Fruit fly (Drosophila melanogaster) whole organism, embryonic: Measurements from ENCODE around the gene CG5180.

Source experiments
- Awh ChIP-seq: fragments of 200-800 bp; sonication (Bioruptor generic); IDR thresholded peaks from 2 replicates; pipeline ENCODE4, ENCODE4 v1.3.6; 2022; ENCODE audit warnings: missing biosample characterization, missing genetic modification characterization
- B-H2 ChIP-seq: fragments of 200-800 bp; sonication (Bioruptor generic); optimal IDR thresholded peaks from 2 replicates; lab custom pipeline; 2018; ENCODE audit warnings: missing biosample characterization, mild to moderate bottlenecking, missing genetic modification characterization
- CG10543 ChIP-seq: fragments of 200-800 bp; sonication (Bioruptor generic); optimal IDR thresholded peaks from 3 replicates; lab custom pipeline; 2017; ENCODE audit warnings: missing biosample characterization, mild to moderate bottlenecking, missing genetic modification characterization, moderate library complexity
- CG11504 ChIP-seq: fragments of 200-800 bp; sonication (Bioruptor generic); optimal IDR thresholded peaks from 3 replicates; lab custom pipeline; 2019; ENCODE audit warnings: missing biosample characterization, mild to moderate bottlenecking, missing genetic modification characterization, moderate library complexity
- CG12769 ChIP-seq: fragments of 200-800 bp; sonication (Bioruptor generic); optimal IDR thresholded peaks from 2 replicates; lab custom pipeline; 2019; ENCODE audit warnings: missing biosample characterization, mild to moderate bottlenecking, missing genetic modification characterization, moderate library complexity
- CG15073 ChIP-seq: fragments of 200-800 bp; sonication (Bioruptor generic); optimal IDR thresholded peaks from 2 replicates; lab custom pipeline; 2016; ENCODE audit warnings: missing biosample characterization, missing genetic modification characterization
- CG15601 ChIP-seq: fragments of 200-800 bp; sonication (Bioruptor generic); optimal IDR thresholded peaks from 3 replicates; lab custom pipeline; 2019; ENCODE audit warnings: missing biosample characterization, mild to moderate bottlenecking, missing genetic modification characterization, moderate library complexity
- CG1603 ChIP-seq: fragments of 200-800 bp; sonication (Bioruptor generic); optimal IDR thresholded peaks from 2 replicates; lab custom pipeline; 2019; ENCODE audit warnings: missing biosample characterization, mild to moderate bottlenecking, missing genetic modification characterization, moderate library complexity
- CG17912 ChIP-seq: fragments of 200-800 bp; sonication (Bioruptor generic); optimal IDR thresholded peaks from 2 replicates; lab custom pipeline; 2018; ENCODE audit warnings: missing biosample characterization, mild to moderate bottlenecking, missing genetic modification characterization
- CG2199 ChIP-seq: fragments of 200-800 bp; sonication (Bioruptor generic); IDR thresholded peaks from 3 replicates; pipeline ENCODE4 v1.3.6; 2022; ENCODE audit warnings: missing biosample characterization, missing genetic modification characterization
- CG2678 ChIP-seq: fragments of 200-800 bp; sonication (Bioruptor generic); optimal IDR thresholded peaks from 3 replicates; lab custom pipeline; 2019; ENCODE audit warnings: missing biosample characterization, mild to moderate bottlenecking, missing genetic modification characterization, moderate library complexity
- CG2875 ChIP-seq: fragments of 200-800 bp; sonication (Bioruptor generic); optimal IDR thresholded peaks from 2 replicates; lab custom pipeline; 2017; ENCODE audit warnings: missing biosample characterization, mild to moderate bottlenecking, missing genetic modification characterization, missing genetic modification reagents
- CG30431 ChIP-seq: fragments of 200-800 bp; sonication (Bioruptor generic); optimal IDR thresholded peaks from 2 replicates; lab custom pipeline; 2017; ENCODE audit warnings: missing biosample characterization, missing genetic modification characterization
- CG31365 ChIP-seq: fragments of 200-800 bp; sonication (Bioruptor generic); optimal IDR thresholded peaks from 2 replicates; lab custom pipeline; 2018; ENCODE audit warnings: missing biosample characterization, mild to moderate bottlenecking, missing genetic modification characterization
- CG31388 ChIP-seq: fragments of 200-800 bp; sonication (Bioruptor generic); optimal IDR thresholded peaks from 2 replicates; lab custom pipeline; 2016; ENCODE audit warnings: missing biosample characterization, missing genetic modification characterization
- CG33557 ChIP-seq: fragments of 200-800 bp; sonication (Bioruptor generic); optimal IDR thresholded peaks from 2 replicates; lab custom pipeline; 2019; ENCODE audit warnings: missing biosample characterization, mild to moderate bottlenecking, missing genetic modification characterization, moderate library complexity
- CG3838 ChIP-seq: fragments of 200-800 bp; sonication (Bioruptor generic); optimal IDR thresholded peaks from 3 replicates; lab custom pipeline; 2016; ENCODE audit warnings: missing biosample characterization, missing genetic modification characterization
- CG4328 ChIP-seq: fragments of 200-800 bp; sonication (Bioruptor generic); optimal IDR thresholded peaks from 3 replicates; lab custom pipeline; 2017; ENCODE audit warnings: missing biosample characterization, missing genetic modification reagents, missing genetic modification characterization
- CG4360 ChIP-seq: fragments of 200-800 bp; sonication (Bioruptor generic); IDR thresholded peaks from 2 replicates; pipeline ENCODE4 v1.3.6; 2022; ENCODE audit warnings: missing biosample characterization, missing genetic modification characterization
- CG8290 ChIP-seq, 3 experiments: fragments of 200-800 bp; sonication (Bioruptor generic); optimal IDR thresholded peaks; 2 replicates each; lab custom pipeline; 2016 to 2019; ENCODE audit warnings: missing biosample characterization in 3 of 3, missing genetic modification characterization in 3 of 3, mild to moderate bottlenecking in 2 of 3, moderate library complexity in 1 of 3
- D19B ChIP-seq: fragments of 200-800 bp; sonication (Bioruptor generic); optimal IDR thresholded peaks from 2 replicates; lab custom pipeline; 2017; ENCODE audit warnings: missing biosample characterization, mild to moderate bottlenecking, missing genetic modification characterization
- Dbx ChIP-seq: fragments of 200-800 bp; sonication (Bioruptor generic); IDR thresholded peaks from 3 replicates; pipeline ENCODE4 v1.3.6; 2022; ENCODE audit warnings: missing biosample characterization, missing genetic modification characterization
- Drgx ChIP-seq: fragments of 200-800 bp; sonication (Bioruptor generic); IDR thresholded peaks from 2 replicates; pipeline ENCODE4 v1.3.6; 2022; ENCODE audit warnings: missing biosample characterization, missing genetic modification characterization
- E2f2 ChIP-seq: fragments of 200-800 bp; sonication (Bioruptor generic); IDR thresholded peaks from 2 replicates; pipeline ENCODE4 v1.3.6; 2022; ENCODE audit warnings: missing biosample characterization, missing genetic modification characterization
- HLH3B ChIP-seq: fragments of 200-800 bp; sonication (Bioruptor generic); IDR thresholded peaks from 2 replicates; pipeline ENCODE4 v1.3.6; 2022; ENCODE audit warnings: missing biosample characterization, missing genetic modification characterization
- HLHmδ ChIP-seq: fragments of 200-800 bp; sonication (Bioruptor generic); optimal IDR thresholded peaks from 2 replicates; lab custom pipeline; 2018; ENCODE audit warnings: missing biosample characterization, mild to moderate bottlenecking, missing genetic modification characterization, moderate library complexity
- Hey ChIP-seq: fragments of 200-800 bp; sonication (Bioruptor generic); optimal IDR thresholded peaks from 3 replicates; lab custom pipeline; 2018; ENCODE audit warnings: missing biosample characterization, mild to moderate bottlenecking, missing genetic modification characterization
- NK7.1 ChIP-seq: fragments of 200-800 bp; sonication (Bioruptor generic); optimal IDR thresholded peaks from 3 replicates; lab custom pipeline; 2016; ENCODE audit warnings: missing biosample characterization, missing genetic modification characterization
- Pdp1 ChIP-seq, 2 experiments: fragments of 200-800 bp; sonication (Bioruptor generic); optimal IDR thresholded peaks; 3 replicates each; lab custom pipeline; 2016; ENCODE audit warnings: missing biosample characterization in 2 of 2, missing genetic modification characterization in 2 of 2, mild to moderate bottlenecking in 1 of 2, moderate library complexity in 1 of 2
- chinmo ChIP-seq: fragments of 200-800 bp; sonication (Bioruptor generic); IDR thresholded peaks from 4 replicates; pipeline ENCODE4 v1.3.6; 2022; ENCODE audit warnings: missing biosample characterization, missing genetic modification characterization; ENCODE audit not compliant: partially characterized antibody
- eve ChIP-seq, 2 experiments: fragments of >200 bp; optimal IDR thresholded peaks; 2 replicates each; lab custom pipeline; 2017; ENCODE audit warnings: missing biosample characterization in 2 of 2, missing genetic modification characterization in 2 of 2
- fd3F ChIP-seq: fragments of 200-800 bp; sonication (Bioruptor generic); optimal IDR thresholded peaks from 2 replicates; lab custom pipeline; 2018; ENCODE audit warnings: missing biosample characterization, mild to moderate bottlenecking, missing genetic modification characterization, moderate library complexity
- grau ChIP-seq: fragments of 200-800 bp; optimal IDR thresholded peaks from 3 replicates; lab custom pipeline; 2019; ENCODE audit warnings: missing biosample characterization, mild to moderate bottlenecking, missing genetic modification characterization, moderate library complexity
- her ChIP-seq: fragments of 200-800 bp; sonication (Bioruptor generic); optimal IDR thresholded peaks from 2 replicates; lab custom pipeline; 2016; ENCODE audit warnings: missing biosample characterization, missing genetic modification characterization
- ind ChIP-seq: fragments of 200-800 bp; sonication (Bioruptor generic); optimal IDR thresholded peaks from 3 replicates; lab custom pipeline; 2016; ENCODE audit warnings: missing biosample characterization, missing genetic modification characterization
- lab ChIP-seq: fragments of 200-800 bp; sonication (Bioruptor generic); optimal IDR thresholded peaks from 3 replicates; lab custom pipeline; 2017; ENCODE audit warnings: missing biosample characterization, missing genetic modification characterization, mild to moderate bottlenecking, moderate library complexity, missing genetic modification reagents
- lbe ChIP-seq: fragments of 200-800 bp; sonication (Bioruptor generic); optimal IDR thresholded peaks from 2 replicates; lab custom pipeline; 2016; ENCODE audit warnings: missing biosample characterization, mild to moderate bottlenecking, missing genetic modification characterization
- lola ChIP-seq, 3 experiments: fragments of >200 bp in 2 of 3; fragments of 200-800 bp in 1 of 3; sonication (Bioruptor generic) in 1 of 3; optimal IDR thresholded peaks; 2 replicates each; lab custom pipeline; 2017 to 2019; ENCODE audit warnings: missing biosample characterization in 3 of 3, missing genetic modification characterization in 3 of 3, mild to moderate bottlenecking in 1 of 3, moderate library complexity in 1 of 3
- pnt ChIP-seq: fragments of 200-800 bp; sonication (Bioruptor generic); optimal IDR thresholded peaks from 3 replicates; lab custom pipeline; 2016; ENCODE audit warnings: missing biosample characterization, missing genetic modification characterization
- rib ChIP-seq: fragments of 200-800 bp; sonication (Bioruptor generic); IDR thresholded peaks from 2 replicates; pipeline ENCODE4 v1.3.6; 2022; ENCODE audit warnings: missing biosample characterization, missing genetic modification characterization
- row ChIP-seq: fragments of 200-800 bp; sonication (Bioruptor generic); IDR thresholded peaks from 3 replicates; pipeline ENCODE4 v1.3.6; 2022; ENCODE audit warnings: missing biosample characterization, missing genetic modification characterization
- schlank ChIP-seq: fragments of 200-800 bp; sonication (Bioruptor generic); optimal IDR thresholded peaks from 2 replicates; lab custom pipeline; 2018; ENCODE audit warnings: missing biosample characterization, mild to moderate bottlenecking, missing genetic modification characterization
- scrt ChIP-seq: fragments of 200-800 bp; sonication (Bioruptor generic); optimal IDR thresholded peaks from 2 replicates; lab custom pipeline; 2018; ENCODE audit warnings: missing biosample characterization, mild to moderate bottlenecking, missing genetic modification characterization, moderate library complexity
- slou ChIP-seq: fragments of 200-800 bp; sonication (Bioruptor generic); optimal IDR thresholded peaks from 3 replicates; lab custom pipeline; 2016; ENCODE audit warnings: missing biosample characterization, missing genetic modification characterization
- twi ChIP-seq: fragments of 200-800 bp; optimal IDR thresholded peaks from 2 replicates; lab custom pipeline; 2019; ENCODE audit warnings: missing biosample characterization, mild to moderate bottlenecking, missing genetic modification characterization, moderate library complexity
- tx ChIP-seq: fragments of 200-800 bp; sonication (Bioruptor generic); optimal IDR thresholded peaks from 2 replicates; lab custom pipeline; 2016; ENCODE audit warnings: missing biosample characterization, missing genetic modification characterization
- vvl ChIP-seq: fragments of 200-800 bp; sonication (Bioruptor generic); IDR thresholded peaks from 2 replicates; pipeline ENCODE4 v1.3.6; 2022; ENCODE audit warnings: missing biosample characterization, missing genetic modification characterization
- wek ChIP-seq: fragments of 200-800 bp; sonication (Bioruptor generic); optimal IDR thresholded peaks from 3 replicates; lab custom pipeline; 2018; ENCODE audit warnings: missing biosample characterization, mild to moderate bottlenecking, missing genetic modification characterization, moderate library complexity

The CG5180 gene

dm6 chr3R:20549017-20549854 is 8.5 kb upstream of the CG5180 start (continued):
- TF ChIP-seq CG2875 (GFP tag; lab: Kevin White, UChicago) = no peak
- peak; percentile 12 for TF ChIP-seq CG1603 (tag; lab: Kevin White, UChicago)
- TF ChIP-seq lola (GFP tag; optimal IDR thresholded peaks at IDR 0.05; lab: Kevin White, UChicago) = peak in 1 of 3 experiments; percentile 32
- no peak for TF ChIP-seq Awh (GFP tag; lab: Robert Waterston, UW)
- peak; percentile 43 for TF ChIP-seq CG17912 (GFP tag; lab: Kevin White, UChicago)
- TF ChIP-seq CG2678 (tag; lab: Kevin White, UChicago) = no peak
- no peak for TF ChIP-seq CG15601 (tag; lab: Kevin White, UChicago)
- TF ChIP-seq vvl (GFP tag; lab: Robert Waterston, UW) = peak; percentile 34
- peak; percentile 59 for TF ChIP-seq rib (GFP tag; lab: Robert Waterston, UW)
- TF ChIP-seq B-H2 (GFP tag; lab: Kevin White, UChicago) = peak; percentile 34
- TF ChIP-seq pnt (GFP tag; lab: Kevin White, UChicago) = no peak
- peak; percentile 32; the same call in 1 of the 2 replicates for TF ChIP-seq Drgx
- no peak for TF ChIP-seq CG15073 (GFP tag; lab: Kevin White, UChicago)
- TF ChIP-seq CG8290 (GFP tag; optimal IDR thresholded peaks at IDR 0.05; lab: Kevin White, UChicago) = no peak
- peak in 1 of 2 experiments; percentile 56 for TF ChIP-seq CG8290 (tag; optimal IDR thresholded peaks at IDR 0.05; lab: Kevin White, UChicago)
- TF ChIP-seq CG4328 (GFP tag; lab: Kevin White, UChicago) = peak; percentile 9
- TF ChIP-seq twi = peak; percentile 56
- TF ChIP-seq CG3838 (GFP tag; lab: Kevin White, UChicago) = no peak
- TF ChIP-seq Hey (tag; lab: Kevin White, UChicago) = peak; percentile 39
- TF ChIP-seq NK7.1 (GFP tag; lab: Kevin White, UChicago) = no peak
- TF ChIP-seq CG33557 (GFP tag; lab: Kevin White, UChicago) = no peak
- TF ChIP-seq CG4360 (GFP tag; lab: Robert Waterston, UW) = no peak
- TF ChIP-seq lab = peak; percentile 64
- peak in 1 of 2 experiments; percentile 83 for TF ChIP-seq Pdp1 (GFP tag; optimal IDR thresholded peaks at IDR 0.05; lab: Kevin White, UChicago)
- no peak for TF ChIP-seq E2f2 (GFP tag; lab: Robert Waterston, UW)
- TF ChIP-seq lbe = no peak
- no peak for TF ChIP-seq HLHmδ (GFP tag; lab: Kevin White, UChicago)
- peak; percentile 88 for TF ChIP-seq grau (tag; lab: Kevin White, UChicago)
- TF ChIP-seq CG12769 (tag; lab: Kevin White, UChicago) = peak; percentile 43
- peak; percentile 19 for TF ChIP-seq her (GFP tag; lab: Kevin White, UChicago)
- TF ChIP-seq eve (GFP tag; optimal IDR thresholded peaks at IDR 0.05; lab: Kevin White, UChicago) = peak in 1 of 2 experiments; percentile 48
- no peak for TF ChIP-seq slou (GFP tag; lab: Kevin White, UChicago)
- TF ChIP-seq Dbx (GFP tag; lab: Robert Waterston, UW) = peak; percentile 14; the same call in 1 of the 3 replicates
- no peak for TF ChIP-seq CG2199 (GFP tag; lab: Robert Waterston, UW)
- TF ChIP-seq scrt (GFP tag; lab: Kevin White, UChicago) = no peak
- peak; percentile 9 for TF ChIP-seq CG11504
- no peak for TF ChIP-seq tx (GFP tag; lab: Kevin White, UChicago)
- peak; percentile 84 for TF ChIP-seq D19B (GFP tag; lab: Kevin White, UChicago)
- TF ChIP-seq wek (GFP tag; lab: Kevin White, UChicago) = no peak
- peak; percentile 35 for TF ChIP-seq CG10543 (GFP tag; lab: Kevin White, UChicago)
- TF ChIP-seq CG31365 (tag; lab: Kevin White, UChicago) = no peak
- TF ChIP-seq CG31388 (GFP tag; lab: Kevin White, UChicago) = no peak
- no peak for TF ChIP-seq fd3F (GFP tag; lab: Kevin White, UChicago)
- TF ChIP-seq HLH3B (GFP tag; lab: Robert Waterston, UW) = no peak
- TF ChIP-seq row (GFP tag; lab: Robert Waterston, UW) = peak; percentile 66
- TF ChIP-seq chinmo = 0 out of 4 replicates have a peak, but pooled peaks have one; percentile 34
- peak; percentile 26 for TF ChIP-seq ind
- TF ChIP-seq schlank (tag; lab: Kevin White, UChicago) = no peak
- TF ChIP-seq CG30431 (GFP tag; lab: Kevin White, UChicago) = no peak
